Worm (Caenorhabditis elegans) whole organism, L1 larva: ENCODE data around the gene C05E7.3.

Experiments
- C16A3.4 ChIP-seq: fragments of 150-350 bp; optimal IDR thresholded peaks from 2 replicates; lab custom pipeline; 2014; ENCODE audit warnings: missing biosample characterization, missing genetic modification characterization
- aha-1 ChIP-seq: fragments of 150-350 bp; optimal IDR thresholded peaks from 2 replicates; lab custom pipeline; 2014; ENCODE audit warnings: missing biosample characterization, missing genetic modification characterization
- alr-1 ChIP-seq: fragments of 200-800 bp; sonication (Bioruptor generic); optimal IDR thresholded peaks from 2 replicates; lab custom pipeline; 2018; ENCODE audit warnings: borderline replicate concordance, mild to moderate bottlenecking, missing genetic modification characterization, missing compliant biosample characterization
- aly-2 ChIP-seq: fragments of 150-350 bp; optimal IDR thresholded peaks from 2 replicates; lab custom pipeline; 2014; ENCODE audit warnings: missing biosample characterization, missing genetic modification characterization
- blmp-1 ChIP-seq: fragments of 150-350 bp; optimal IDR thresholded peaks from 2 replicates; lab custom pipeline; 2014; ENCODE audit warnings: missing biosample characterization, missing genetic modification characterization
- ceh-63 ChIP-seq: fragments of 200-800 bp; sonication (Bioruptor generic); optimal IDR thresholded peaks from 2 replicates; lab custom pipeline; 2018; ENCODE audit warnings: mild to moderate bottlenecking, missing genetic modification characterization, missing compliant biosample characterization
- ceh-82 ChIP-seq, 3 experiments: fragments of 150-350 bp in 1 of 3; sonication (generic microtip) in 2 of 3; optimal IDR thresholded peaks; 2 replicates each; lab custom pipeline; 2014 to 2017; ENCODE audit warnings: missing biosample characterization in 3 of 3, missing genetic modification characterization in 3 of 3
- ces-1 ChIP-seq: fragments of 150-350 bp; optimal IDR thresholded peaks from 2 replicates; lab custom pipeline; 2014; ENCODE audit warnings: missing biosample characterization, missing genetic modification reagents, missing genetic modification characterization
- dpl-1 ChIP-seq, 3 experiments: fragments of 150-350 bp in 2 of 3; sonication (generic microtip) in 1 of 3; optimal IDR thresholded peaks; 2 replicates each; lab custom pipeline; 2014 to 2017; ENCODE audit warnings: missing biosample characterization in 3 of 3, missing genetic modification characterization in 3 of 3, missing genetic modification reagents in 3 of 3
- dsc-1 ChIP-seq: sonication (generic microtip); optimal IDR thresholded peaks from 2 replicates; lab custom pipeline; 2016; ENCODE audit warnings: mild to moderate bottlenecking, missing genetic modification characterization, missing compliant biosample characterization
- elt-2 ChIP-seq: sonication (generic microtip); optimal IDR thresholded peaks from 2 replicates; lab custom pipeline; 2016; ENCODE audit warnings: missing genetic modification characterization, mild to moderate bottlenecking, inconsistent platforms, missing compliant biosample characterization, missing genetic modification reagents
- ets-5 ChIP-seq: fragments of 200-800 bp; sonication (Bioruptor generic); IDR thresholded peaks from 2 replicates; pipeline ENCODE4 v1.3.6; 2022; ENCODE audit warnings: missing genetic modification characterization, missing compliant biosample characterization
- fkh-10 ChIP-seq: sonication (generic microtip); optimal IDR thresholded peaks from 2 replicates; lab custom pipeline; 2017; ENCODE audit warnings: missing biosample characterization, missing genetic modification reagents, missing genetic modification characterization
- fkh-4 ChIP-seq: sonication (generic microtip); optimal IDR thresholded peaks from 2 replicates; lab custom pipeline; 2016; ENCODE audit warnings: missing compliant biosample characterization, missing genetic modification characterization, borderline replicate concordance
- fos-1 ChIP-seq: fragments of 150-350 bp; optimal IDR thresholded peaks from 2 replicates; lab custom pipeline; 2014; ENCODE audit warnings: missing biosample characterization, missing genetic modification characterization
- grh-1 ChIP-seq: fragments of 200-800 bp; sonication (Bioruptor generic); IDR thresholded peaks from 2 replicates; pipeline ENCODE4 v1.3.6; 2022; ENCODE audit warnings: missing genetic modification reagents, missing genetic modification characterization, missing compliant biosample characterization
- hlh-17 ChIP-seq: fragments of 200-800 bp; sonication (Bioruptor generic); optimal IDR thresholded peaks from 2 replicates; lab custom pipeline; 2018; ENCODE audit warnings: missing genetic modification characterization, mild to moderate bottlenecking, missing compliant biosample characterization, moderate library complexity, borderline replicate concordance
- hlh-4 ChIP-seq: sonication (generic microtip); optimal IDR thresholded peaks from 2 replicates; lab custom pipeline; 2016; ENCODE audit warnings: mild to moderate bottlenecking, missing genetic modification characterization, missing compliant biosample characterization
- hpl-2 ChIP-seq: fragments of 150-350 bp; optimal IDR thresholded peaks from 2 replicates; lab custom pipeline; 2014; ENCODE audit warnings: missing biosample characterization, missing genetic modification reagents, missing genetic modification characterization
- irx-1 ChIP-seq: sonication (generic microtip); optimal IDR thresholded peaks from 2 replicates; lab custom pipeline; 2016; ENCODE audit warnings: missing genetic modification characterization, missing compliant biosample characterization
- isw-1 ChIP-seq: fragments of 200-800 bp; sonication (Bioruptor generic); IDR thresholded peaks from 2 replicates; pipeline ENCODE4 v1.3.6; 2022; ENCODE audit warnings: missing genetic modification characterization, missing compliant biosample characterization
- jun-1 ChIP-seq: fragments of 150-350 bp; optimal IDR thresholded peaks from 2 replicates; lab custom pipeline; 2014; ENCODE audit warnings: missing biosample characterization, missing genetic modification reagents, missing genetic modification characterization
- lin-13 ChIP-seq: fragments of 150-350 bp; optimal IDR thresholded peaks from 2 replicates; lab custom pipeline; 2014; ENCODE audit warnings: missing biosample characterization, missing genetic modification reagents, missing genetic modification characterization
- lin-14 ChIP-seq: fragments of 200-800 bp; sonication (Bioruptor generic); optimal IDR thresholded peaks from 2 replicates; lab custom pipeline; 2018; ENCODE audit warnings: mild to moderate bottlenecking, missing genetic modification characterization, moderate library complexity, missing compliant biosample characterization
- lin-15B ChIP-seq: fragments of 150-350 bp; sonication (generic microtip); optimal IDR thresholded peaks from 3 replicates; lab custom pipeline; 2014; ENCODE audit warnings: missing biosample characterization, missing genetic modification characterization
- lsy-2 ChIP-seq, 2 experiments: fragments of 150-350 bp; optimal IDR thresholded peaks; 2 replicates each; lab custom pipeline; 2014; ENCODE audit warnings: missing biosample characterization in 2 of 2, missing genetic modification characterization in 2 of 2
- mdl-1 ChIP-seq, 2 experiments: fragments of 150-350 bp; optimal IDR thresholded peaks; 2 replicates each; lab custom pipeline; 2014 to 2017; ENCODE audit warnings: missing biosample characterization in 2 of 2, missing genetic modification characterization in 2 of 2, inconsistent platforms in 1 of 2
- mep-1 ChIP-seq: fragments of 150-350 bp; optimal IDR thresholded peaks from 2 replicates; lab custom pipeline; 2014; ENCODE audit warnings: missing biosample characterization, missing genetic modification characterization
- nhr-19 ChIP-seq: fragments of 200-800 bp; sonication (Bioruptor generic); conservative IDR thresholded peaks from 2 replicates; pipeline ENCODE4 v1.3.6; 2022; ENCODE audit warnings: missing genetic modification characterization, missing compliant biosample characterization
- nhr-237 ChIP-seq: fragments of 150-350 bp; optimal IDR thresholded peaks from 2 replicates; lab custom pipeline; 2014; ENCODE audit warnings: missing biosample characterization, missing genetic modification characterization
- nhr-76 ChIP-seq: sonication (generic microtip); optimal IDR thresholded peaks from 2 replicates; lab custom pipeline; 2017; ENCODE audit warnings: missing biosample characterization, missing genetic modification characterization
- nhr-77 ChIP-seq: fragments of 150-350 bp; optimal IDR thresholded peaks from 2 replicates; lab custom pipeline; 2014; ENCODE audit warnings: missing biosample characterization, missing genetic modification characterization
- nhr-84 ChIP-seq: sonication (generic microtip); optimal IDR thresholded peaks from 2 replicates; lab custom pipeline; 2017; ENCODE audit warnings: missing biosample characterization, missing genetic modification characterization
- nhr-85 ChIP-seq: sonication (generic microtip); peaks from one replicate; lab custom pipeline; 2016; ENCODE audit warnings: missing genetic modification characterization, inconsistent platforms, missing compliant biosample characterization
- pag-3 ChIP-seq: sonication (generic microtip); optimal IDR thresholded peaks from 2 replicates; lab custom pipeline; 2017; ENCODE audit warnings: missing genetic modification characterization, mild to moderate bottlenecking, missing compliant biosample characterization, antibody characterized with exemption, borderline replicate concordance; ENCODE audit not compliant: insufficient read depth
- pax-3 ChIP-seq: fragments of 200-800 bp; sonication (Bioruptor generic); optimal IDR thresholded peaks from 2 replicates; lab custom pipeline; 2018; ENCODE audit warnings: mild to moderate bottlenecking, missing genetic modification characterization, moderate library complexity, missing compliant biosample characterization
- rnt-1 ChIP-seq: sonication (generic microtip); optimal IDR thresholded peaks from 2 replicates; lab custom pipeline; 2016; ENCODE audit warnings: mild to moderate bottlenecking, missing genetic modification characterization, moderate library complexity, missing compliant biosample characterization
- skn-1 ChIP-seq: fragments of 150-350 bp; optimal IDR thresholded peaks from 2 replicates; lab custom pipeline; 2014; ENCODE audit warnings: missing biosample characterization, missing genetic modification characterization
- snpc-4 ChIP-seq: fragments of 150-350 bp; optimal IDR thresholded peaks from 2 replicates; lab custom pipeline; 2014; ENCODE audit warnings: missing biosample characterization, missing genetic modification characterization
- sox-4 ChIP-seq: sonication (generic microtip); optimal IDR thresholded peaks from 2 replicates; lab custom pipeline; 2016; ENCODE audit warnings: missing genetic modification characterization, missing compliant biosample characterization
- unc-30 ChIP-seq: sonication (generic microtip); optimal IDR thresholded peaks from 2 replicates; lab custom pipeline; 2017; ENCODE audit warnings: missing biosample characterization, missing genetic modification characterization
- vab-15 ChIP-seq: sonication (generic microtip); optimal IDR thresholded peaks from 2 replicates; lab custom pipeline; 2017; ENCODE audit warnings: missing genotype, mild to moderate bottlenecking, missing genetic modification characterization, missing compliant biosample characterization
- xbp-1 ChIP-seq: sonication (generic microtip); optimal IDR thresholded peaks from 2 replicates; lab custom pipeline; 2016; ENCODE audit warnings: missing genetic modification characterization, missing compliant biosample characterization
- zip-4 ChIP-seq: fragments of 200-800 bp; sonication (Bioruptor generic); optimal IDR thresholded peaks from 2 replicates; lab custom pipeline; 2018; ENCODE audit warnings: mild to moderate bottlenecking, missing genetic modification characterization, moderate library complexity, missing compliant biosample characterization
- ztf-11 ChIP-seq, 2 experiments: sonication (generic microtip); optimal IDR thresholded peaks; 2 replicates each; lab custom pipeline; 2016 to 2017; ENCODE audit warnings: missing genetic modification characterization in 2 of 2, missing biosample characterization in 1 of 2, missing compliant biosample characterization in 1 of 2

The C05E7.3 gene

DNA sequence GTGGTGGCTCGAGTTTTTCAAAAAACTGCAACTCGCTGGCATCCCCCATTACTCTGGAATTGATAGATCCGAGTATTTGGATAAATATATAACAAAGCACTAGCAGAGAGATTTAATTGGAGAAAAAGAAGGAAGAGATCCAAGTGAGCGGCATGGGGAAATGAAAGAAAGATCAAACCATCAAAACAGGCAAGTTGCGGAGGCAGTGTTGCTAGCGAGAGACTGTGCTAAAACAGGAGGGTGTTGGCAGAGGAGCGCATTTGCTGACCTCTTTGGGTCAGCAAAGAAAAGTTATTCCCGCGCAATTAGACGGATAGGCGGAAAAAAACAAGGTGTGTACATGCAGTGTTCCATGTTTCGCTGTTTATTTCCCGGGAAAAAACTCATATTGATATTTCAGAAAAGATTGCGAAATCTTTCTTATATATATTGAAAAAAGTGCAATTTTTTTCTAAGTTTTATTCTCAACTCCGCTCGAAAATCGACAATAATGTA lies 29.2 kb upstream of the C05E7.3 start, which contains the start of gene ppk-3 (continued):
- TF ChIP-seq irx-1 (tag; lab: Kevin White, UChicago) (peak; percentile 81), hpl-2 (GFP tag; lab: Kevin White, UChicago) (peak; percentile 20), ztf-11 (tag; optimal IDR thresholded peaks at IDR 0.05; lab: Kevin White, UChicago) (peak in 1 of 2 experiments; percentile 50), mdl-1 (tag; optimal IDR thresholded peaks at IDR 0.05; lab: Kevin White, UChicago) (peak in 1 of 2 experiments; percentile 82), jun-1 (tag; lab: Kevin White, UChicago) (peak; percentile 84), lsy-2 (tag; optimal IDR thresholded peaks at IDR 0.05; lab: Kevin White, UChicago) (peak; percentile 78 to 83), unc-30 (no peak), snpc-4 (peak; percentile 70), ces-1 (GFP tag; lab: Kevin White, UChicago) (no peak), hlh-17 (GFP tag; lab: Kevin White, UChicago) (no peak), grh-1 (GFP tag; lab: Robert Waterston, UW) (peak; percentile 85), rnt-1 (tag; lab: Kevin White, UChicago) (peak; percentile 95), C16A3.4 (tag; lab: Kevin White, UChicago) (peak; percentile 90), ceh-82 (tag; optimal IDR thresholded peaks at IDR 0.05; lab: Kevin White, UChicago) (peak; percentile 79 to 88 (median 83)), skn-1 (tag; lab: Kevin White, UChicago) (peak; percentile 65), pax-3 (tag; lab: Kevin White, UChicago) (peak; percentile 36), pag-3 (tag; lab: Kevin White, UChicago) (peak; percentile 37), nhr-19 (GFP tag; lab: Robert Waterston, UW) (peak; percentile 91), xbp-1 (tag; lab: Kevin White, UChicago) (peak; percentile 83), aha-1 (no peak), nhr-76 (tag; lab: Kevin White, UChicago) (no peak), nhr-84 (no peak), sox-4 (peak; percentile 33), dpl-1 (GFP tag; optimal IDR thresholded peaks at IDR 0.05; lab: Kevin White, UChicago) (peak; percentile 70 to 82 (median 78)), fkh-10 (GFP tag; lab: Kevin White, UChicago) (peak; percentile 40), zip-4 (peak; percentile 49), lin-14 (GFP tag; lab: Kevin White, UChicago) (peak; percentile 93), nhr-237 (tag; lab: Kevin White, UChicago) (peak; percentile 29), elt-2 (tag; lab: Kevin White, UChicago) (peak; percentile 19), fkh-4 (tag; lab: Kevin White, UChicago) (no peak), nhr-77 (peak; percentile 78)

DNA sequence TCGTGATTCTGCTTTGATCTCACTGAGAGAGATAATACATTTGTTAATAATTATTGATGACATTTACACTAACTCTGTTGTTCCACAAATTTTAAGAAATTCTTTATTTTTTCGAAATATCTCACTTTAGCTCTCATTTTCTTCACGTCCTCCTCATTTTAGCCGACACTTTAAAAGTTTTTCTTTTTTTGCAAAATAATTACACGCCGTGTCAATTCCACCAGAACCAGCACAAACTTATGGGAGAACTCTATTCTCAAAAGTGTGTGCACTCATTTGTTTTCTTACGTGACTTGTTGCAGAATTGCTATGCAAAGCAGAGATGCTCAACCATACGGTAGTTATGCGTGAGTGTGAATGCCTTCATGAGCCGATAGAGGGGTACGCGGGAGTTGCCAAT lies 18.7 kb upstream of the C05E7.3 start, which contains the start of gene frpr-2:
Gene frpr-2 (plus strand): TSS at position 301 of the 400 bp plus-strand sequence.
- TF ChIP-seq nhr-85 (tag; lab: Kevin White, UChicago) (no peak), isw-1 (GFP tag; lab: Robert Waterston, UW) (no peak), lin-15B (no peak), C16A3.4 (tag; lab: Kevin White, UChicago) (no peak), hlh-4 (tag; lab: Kevin White, UChicago) (no peak), blmp-1 (tag; lab: Kevin White, UChicago) (no peak), vab-15 (tag; lab: Kevin White, UChicago) (no peak), skn-1 (tag; lab: Kevin White, UChicago) (no peak), fos-1 (tag; lab: Kevin White, UChicago) (no peak), aly-2 (tag; lab: Kevin White, UChicago) (no peak), ceh-63 (GFP tag; lab: Kevin White, UChicago) (no peak), lin-13 (GFP tag; lab: Kevin White, UChicago) (no peak), fkh-10 (GFP tag; lab: Kevin White, UChicago) (no peak), dsc-1 (tag; lab: Kevin White, UChicago) (no peak), ets-5 (no peak), sox-4 (no peak), nhr-84 (no peak), elt-2 (tag; lab: Kevin White, UChicago) (no peak), mep-1 (tag; lab: Kevin White, UChicago) (no peak), alr-1 (tag; lab: Kevin White, UChicago) (no peak)
